Fruit fly (Drosophila melanogaster) whole organism, prepupa: Measurements from ENCODE around the gene sina.

Experiments used
- Blimp-1 ChIP-seq: fragments of 200-800 bp; sonication (Bioruptor generic); optimal IDR thresholded peaks from 3 replicates; lab custom pipeline; 2017; ENCODE audit warnings: missing biosample characterization, missing genetic modification characterization, mild to moderate bottlenecking, moderate library complexity, missing genetic modification reagents
- CG11294 ChIP-seq: fragments of 200-800 bp; sonication (Bioruptor generic); IDR thresholded peaks from 2 replicates; pipeline ENCODE4 v1.3.6; 2022; ENCODE audit warnings: missing biosample characterization, missing genetic modification characterization
- CG11902 ChIP-seq: fragments of 200-800 bp; sonication (Bioruptor generic); optimal IDR thresholded peaks from 3 replicates; lab custom pipeline; 2016; ENCODE audit warnings: missing biosample characterization, missing genetic modification characterization
- CG15336 ChIP-seq: fragments of 200-800 bp; sonication (Bioruptor generic); IDR thresholded peaks from 2 replicates; pipeline ENCODE4 v1.3.6; 2022; ENCODE audit warnings: missing biosample characterization, missing genetic modification characterization
- CG1621 ChIP-seq: fragments of 200-800 bp; sonication (Bioruptor generic); optimal IDR thresholded peaks from 3 replicates; lab custom pipeline; 2018; ENCODE audit warnings: missing biosample characterization, mild to moderate bottlenecking, missing genetic modification characterization
- CG16779 ChIP-seq: fragments of 200-800 bp; sonication (Bioruptor generic); optimal IDR thresholded peaks from 3 replicates; lab custom pipeline; 2017; ENCODE audit warnings: missing biosample characterization, mild to moderate bottlenecking, missing genetic modification characterization
- CG3032 ChIP-seq: fragments of 200-800 bp; optimal IDR thresholded peaks from 2 replicates; lab custom pipeline; 2019; ENCODE audit warnings: missing biosample characterization, mild to moderate bottlenecking, missing genetic modification characterization, moderate library complexity
- CG31627 ChIP-seq: fragments of 200-800 bp; sonication (Bioruptor generic); optimal IDR thresholded peaks from 3 replicates; lab custom pipeline; 2016; ENCODE audit warnings: missing biosample characterization, missing genetic modification characterization
- CG3919 ChIP-seq: fragments of 200-800 bp; sonication (Bioruptor generic); optimal IDR thresholded peaks from 3 replicates; lab custom pipeline; 2016; ENCODE audit warnings: missing biosample characterization, missing genetic modification characterization
- CG6163 ChIP-seq: fragments of 200-800 bp; sonication (Bioruptor generic); IDR thresholded peaks from 3 replicates; pipeline ENCODE4 v1.3.6; 2022; ENCODE audit warnings: missing biosample characterization, missing genetic modification characterization
- CG6808 ChIP-seq: fragments of 200-800 bp; sonication (Bioruptor generic); optimal IDR thresholded peaks from 3 replicates; lab custom pipeline; 2017; ENCODE audit warnings: missing biosample characterization, missing genetic modification characterization, mild to moderate bottlenecking, moderate library complexity, missing genetic modification reagents
- CG7368 ChIP-seq: fragments of 200-800 bp; sonication (Bioruptor generic); optimal IDR thresholded peaks from 3 replicates; lab custom pipeline; 2016; ENCODE audit warnings: missing biosample characterization, missing genetic modification characterization
- CG8119 ChIP-seq: fragments of 200-800 bp; sonication (Bioruptor generic); IDR thresholded peaks from 3 replicates; pipeline ENCODE4 v1.3.6; 2022; ENCODE audit warnings: missing biosample characterization, missing genetic modification characterization
- CG8319 ChIP-seq: fragments of 200-800 bp; sonication (Bioruptor generic); optimal IDR thresholded peaks from 3 replicates; lab custom pipeline; 2016; ENCODE audit warnings: missing biosample characterization, missing genetic modification characterization
- CG8632 ChIP-seq: fragments of 200-800 bp; sonication (Bioruptor generic); optimal IDR thresholded peaks from 3 replicates; lab custom pipeline; 2016; ENCODE audit warnings: missing biosample characterization, missing genetic modification characterization
- CG9139 ChIP-seq: fragments of 200-800 bp; sonication (Bioruptor generic); optimal IDR thresholded peaks from 3 replicates; lab custom pipeline; 2017; ENCODE audit warnings: missing biosample characterization, mild to moderate bottlenecking, missing genetic modification characterization
- Eip75B ChIP-seq: fragments of 200-800 bp; sonication (Bioruptor generic); optimal IDR thresholded peaks from 3 replicates; lab custom pipeline; 2016; ENCODE audit warnings: missing biosample characterization, missing genetic modification characterization
- Eip78C ChIP-seq: fragments of 200-800 bp; sonication (Bioruptor generic); peaks from one replicate; lab custom pipeline; 2016; ENCODE audit warnings: missing biosample characterization, missing genetic modification characterization
- Eip93F ChIP-seq: fragments of 200-800 bp; sonication (Bioruptor generic); optimal IDR thresholded peaks from 2 replicates; lab custom pipeline; 2016; ENCODE audit warnings: missing biosample characterization, mild to moderate bottlenecking, missing genetic modification characterization
- Ets21C ChIP-seq: fragments of 200-800 bp; sonication (Bioruptor generic); optimal IDR thresholded peaks from 3 replicates; lab custom pipeline; 2016; ENCODE audit warnings: missing biosample characterization, missing genetic modification characterization
- Ets96B ChIP-seq: fragments of 200-800 bp; optimal IDR thresholded peaks from 2 replicates; lab custom pipeline; 2019; ENCODE audit warnings: missing biosample characterization, mild to moderate bottlenecking, missing genetic modification characterization, moderate library complexity
- Hr38 ChIP-seq: sonication (Bioruptor generic); optimal IDR thresholded peaks from 2 replicates; lab custom pipeline; 2016; ENCODE audit warnings: missing biosample characterization, missing genetic modification characterization
- Hr39 ChIP-seq: fragments of 200-800 bp; sonication (Bioruptor generic); optimal IDR thresholded peaks from 2 replicates; lab custom pipeline; 2016; ENCODE audit warnings: missing biosample characterization, missing genetic modification characterization
- Hr4 ChIP-seq: fragments of 200-800 bp; sonication (Bioruptor generic); optimal IDR thresholded peaks from 3 replicates; lab custom pipeline; 2016; ENCODE audit warnings: missing biosample characterization, missing genetic modification characterization
- Lpt ChIP-seq: fragments of 200-800 bp; sonication (Bioruptor generic); optimal IDR thresholded peaks from 3 replicates; lab custom pipeline; 2016; ENCODE audit warnings: missing biosample characterization, missing genetic modification characterization
- Met ChIP-seq: fragments of 200-800 bp; sonication (Bioruptor generic); optimal IDR thresholded peaks from 3 replicates; lab custom pipeline; 2016; ENCODE audit warnings: missing biosample characterization, missing genetic modification characterization
- Smox ChIP-seq: fragments of 200-800 bp; sonication (Bioruptor generic); optimal IDR thresholded peaks from 3 replicates; lab custom pipeline; 2016; ENCODE audit warnings: missing biosample characterization, missing genetic modification characterization
- Sox14 ChIP-seq: fragments of 200-800 bp; sonication (Bioruptor generic); optimal IDR thresholded peaks from 3 replicates; lab custom pipeline; 2016; ENCODE audit warnings: missing biosample characterization, missing genetic modification characterization
- Sox15 ChIP-seq: fragments of 200-800 bp; sonication (Bioruptor generic); optimal IDR thresholded peaks from 3 replicates; lab custom pipeline; 2016; ENCODE audit warnings: missing biosample characterization, missing genetic modification characterization
- acj6 ChIP-seq: fragments of 200-800 bp; sonication (Bioruptor generic); optimal IDR thresholded peaks from 3 replicates; lab custom pipeline; 2016; ENCODE audit warnings: missing biosample characterization, missing genetic modification characterization
- cyc ChIP-seq: fragments of 200-800 bp; sonication (Bioruptor generic); optimal IDR thresholded peaks from 3 replicates; lab custom pipeline; 2016; ENCODE audit warnings: missing biosample characterization, missing genetic modification characterization
- dac ChIP-seq: fragments of 200-800 bp; sonication (Bioruptor generic); optimal IDR thresholded peaks from 2 replicates; lab custom pipeline; 2017; ENCODE audit warnings: missing biosample characterization, mild to moderate bottlenecking, missing genetic modification characterization
- dsx ChIP-seq: fragments of 200-800 bp; optimal IDR thresholded peaks from 3 replicates; lab custom pipeline; 2019; ENCODE audit warnings: missing biosample characterization, mild to moderate bottlenecking, missing genetic modification characterization, moderate library complexity; ENCODE audit not compliant: poor library complexity, severe bottlenecking
- esn ChIP-seq: fragments of 200-800 bp; sonication (Bioruptor generic); optimal IDR thresholded peaks from 2 replicates; lab custom pipeline; 2016; ENCODE audit warnings: missing biosample characterization, mild to moderate bottlenecking, missing genetic modification characterization, moderate library complexity
- fd59A ChIP-seq: fragments of 200-800 bp; sonication (Bioruptor generic); optimal IDR thresholded peaks from 2 replicates; lab custom pipeline; 2017; ENCODE audit warnings: missing biosample characterization, mild to moderate bottlenecking, missing genetic modification characterization, missing genetic modification reagents
- fd85E ChIP-seq: fragments of 200-800 bp; sonication (Bioruptor generic); optimal IDR thresholded peaks from 3 replicates; lab custom pipeline; 2016; ENCODE audit warnings: missing biosample characterization, missing genetic modification characterization
- lz ChIP-seq: fragments of 200-800 bp; sonication (Bioruptor generic); optimal IDR thresholded peaks from 3 replicates; lab custom pipeline; 2016; ENCODE audit warnings: missing biosample characterization, missing genetic modification characterization
- salr ChIP-seq, 2 experiments: fragments of 200-800 bp; sonication (Bioruptor generic); optimal IDR thresholded peaks; 3 replicates each; lab custom pipeline; 2016 to 2018; ENCODE audit warnings: missing biosample characterization in 2 of 2, missing genetic modification characterization in 2 of 2, mild to moderate bottlenecking in 1 of 2
- spab ChIP-seq: fragments of 200-800 bp; sonication (Bioruptor generic); optimal IDR thresholded peaks from 2 replicates; lab custom pipeline; 2017; ENCODE audit warnings: missing biosample characterization, mild to moderate bottlenecking, missing genetic modification characterization, missing genetic modification reagents
- ss ChIP-seq, 2 experiments: fragments of 200-800 bp; sonication (Bioruptor generic); optimal IDR thresholded peaks; 2 replicates in 1 of 2; 3 replicates in 1 of 2; lab custom pipeline; 2017 to 2018; ENCODE audit warnings: mild to moderate bottlenecking in 2 of 2, missing biosample characterization in 2 of 2, missing genetic modification characterization in 2 of 2, moderate library complexity in 1 of 2

Gene sina

dm6 chr3L:16854387-16855033, 959 bp downstream of the sina start:
- peak; percentile 44 for TF ChIP-seq CG3032 (tag; lab: Kevin White, UChicago)
- peak; percentile 0 for TF ChIP-seq CG1621
- TF ChIP-seq Ets96B (tag; lab: Kevin White, UChicago): peak; percentile 47
- TF ChIP-seq Smox (GFP tag; lab: Kevin White, UChicago): no peak
- peak in 1 of 2 experiments; percentile 4 for TF ChIP-seq salr (GFP tag; optimal IDR thresholded peaks at IDR 0.05; lab: Kevin White, UChicago)
- TF ChIP-seq CG11294 (GFP tag; lab: Robert Waterston, UW): no peak
- no peak for TF ChIP-seq Sox15 (GFP tag; lab: Kevin White, UChicago)
- TF ChIP-seq Eip78C (GFP tag; lab: Kevin White, UChicago): peak; percentile 73
- TF ChIP-seq acj6 (GFP tag; lab: Kevin White, UChicago): no peak
- TF ChIP-seq Sox14 (GFP tag; lab: Kevin White, UChicago): peak; percentile 27
- TF ChIP-seq ss (GFP tag; optimal IDR thresholded peaks at IDR 0.05; lab: Kevin White, UChicago): peak; percentile 69 to 80
- no peak for TF ChIP-seq CG16779 (tag; lab: Kevin White, UChicago)
- peak; percentile 72 for TF ChIP-seq CG6808 (GFP tag; lab: Kevin White, UChicago)
- no peak for TF ChIP-seq CG9139
- TF ChIP-seq Hr39 (GFP tag; lab: Kevin White, UChicago): no peak
- TF ChIP-seq CG8632 (GFP tag; lab: Kevin White, UChicago): no peak
- TF ChIP-seq fd59A: no peak
- TF ChIP-seq spab (GFP tag; lab: Kevin White, UChicago): peak; percentile 49
- TF ChIP-seq CG31627 (GFP tag; lab: Kevin White, UChicago): no peak
- no peak for TF ChIP-seq Eip75B
- 0 out of 3 replicates have a peak, but pooled peaks have one; percentile 39 for TF ChIP-seq CG6163
- TF ChIP-seq CG8119 (GFP tag; lab: Robert Waterston, UW): peak; percentile 26; the same call in 1 of the 3 replicates
- no peak for TF ChIP-seq CG8319 (GFP tag; lab: Kevin White, UChicago)
- TF ChIP-seq Lpt (GFP tag; lab: Kevin White, UChicago): no peak
- TF ChIP-seq, all 60 proteins: peak for 11

dm6 chr3L:16855287-16855686, 1.7 kb downstream of the sina start:
- no peak for TF ChIP-seq CG7368 (GFP tag; lab: Kevin White, UChicago)
- no peak for TF ChIP-seq CG3919 (GFP tag; lab: Kevin White, UChicago)
- TF ChIP-seq spab (GFP tag; lab: Kevin White, UChicago): no peak
- no peak for TF ChIP-seq cyc
- TF ChIP-seq Eip93F (GFP tag; lab: Kevin White, UChicago): no peak
- TF ChIP-seq dsx (GFP tag; lab: Kevin White, UChicago): no peak
- TF ChIP-seq Hr4 (GFP tag; lab: Kevin White, UChicago): no peak
- TF ChIP-seq Met (GFP tag; lab: Kevin White, UChicago): no peak
- TF ChIP-seq Ets21C (GFP tag; lab: Kevin White, UChicago): no peak
- TF ChIP-seq esn (GFP tag; lab: Kevin White, UChicago): no peak
- no peak for TF ChIP-seq lz (GFP tag; lab: Kevin White, UChicago)
- TF ChIP-seq fd59A: no peak
- no peak for TF ChIP-seq fd85E
- no peak for TF ChIP-seq dac
- no peak for TF ChIP-seq CG8119 (GFP tag; lab: Robert Waterston, UW)
- TF ChIP-seq Blimp-1 (GFP tag; lab: Kevin White, UChicago): no peak
- TF ChIP-seq Sox14 (GFP tag; lab: Kevin White, UChicago): no peak
- TF ChIP-seq CG15336 (GFP tag; lab: Robert Waterston, UW): no peak
- no peak for TF ChIP-seq CG11902 (GFP tag; lab: Kevin White, UChicago)
- no peak for TF ChIP-seq Hr38
